Fruit fly (Drosophila melanogaster) whole organism, embryonic: Measurements from ENCODE around the gene InR.

Source experiments
- Adf1 ChIP-seq: fragments of 200-800 bp; sonication (Bioruptor generic); IDR thresholded peaks from 2 replicates; pipeline ENCODE4 v1.3.6; 2022; ENCODE audit warnings: missing biosample characterization, missing genetic modification characterization
- CG10462 ChIP-seq: fragments of 200-800 bp; sonication (Bioruptor generic); optimal IDR thresholded peaks from 2 replicates; lab custom pipeline; 2016; ENCODE audit warnings: missing biosample characterization, missing genetic modification characterization
- CG11504 ChIP-seq: fragments of 200-800 bp; sonication (Bioruptor generic); optimal IDR thresholded peaks from 3 replicates; lab custom pipeline; 2019; ENCODE audit warnings: missing biosample characterization, mild to moderate bottlenecking, missing genetic modification characterization, moderate library complexity
- CG13424 ChIP-seq: fragments of 200-800 bp; sonication (Bioruptor generic); optimal IDR thresholded peaks from 2 replicates; lab custom pipeline; 2019; ENCODE audit warnings: missing biosample characterization, mild to moderate bottlenecking, missing genetic modification characterization, moderate library complexity
- CG16779 ChIP-seq: fragments of 200-800 bp; sonication (Bioruptor generic); IDR thresholded peaks from 2 replicates; pipeline ENCODE4 v1.3.6; 2022; ENCODE audit warnings: missing biosample characterization, missing genetic modification characterization
- CG16813 ChIP-seq: fragments of 200-800 bp; sonication (Bioruptor generic); IDR thresholded peaks from 3 replicates; pipeline ENCODE4 v1.3.6; 2022; ENCODE audit warnings: missing biosample characterization, missing genetic modification characterization; ENCODE audit not compliant: partially characterized antibody
- CG16863 ChIP-seq: fragments of 200-800 bp; sonication (Bioruptor generic); optimal IDR thresholded peaks from 3 replicates; lab custom pipeline; 2016; ENCODE audit warnings: missing biosample characterization, missing genetic modification characterization
- CG17829 ChIP-seq: fragments of 200-800 bp; optimal IDR thresholded peaks from 2 replicates; lab custom pipeline; 2019; ENCODE audit warnings: missing biosample characterization, mild to moderate bottlenecking, missing genetic modification characterization, moderate library complexity
- CG1792 ChIP-seq: fragments of 200-800 bp; sonication (Bioruptor generic); optimal IDR thresholded peaks from 2 replicates; lab custom pipeline; 2016; ENCODE audit warnings: missing biosample characterization, missing genetic modification characterization
- CG2116 ChIP-seq: fragments of 200-800 bp; sonication (Bioruptor generic); optimal IDR thresholded peaks from 3 replicates; lab custom pipeline; 2018; ENCODE audit warnings: missing biosample characterization, mild to moderate bottlenecking, missing genetic modification characterization
- CG2120 ChIP-seq: fragments of 200-800 bp; sonication (Bioruptor generic); optimal IDR thresholded peaks from 3 replicates; lab custom pipeline; 2016; ENCODE audit warnings: missing biosample characterization, missing genetic modification characterization
- CG2129 ChIP-seq: fragments of 200-800 bp; sonication (Bioruptor generic); IDR thresholded peaks from 2 replicates; pipeline ENCODE4 v1.3.6; 2022; ENCODE audit warnings: missing biosample characterization, missing genetic modification characterization; ENCODE audit not compliant: partially characterized antibody
- CG30020 ChIP-seq: fragments of 200-800 bp; optimal IDR thresholded peaks from 2 replicates; lab custom pipeline; 2019; ENCODE audit warnings: missing biosample characterization, mild to moderate bottlenecking, missing genetic modification characterization, moderate library complexity
- CG31441 ChIP-seq: fragments of 200-800 bp; sonication (Bioruptor generic); IDR thresholded peaks from 2 replicates; pipeline ENCODE4 v1.3.6; 2022; ENCODE audit warnings: missing biosample characterization, missing genetic modification characterization
- CG32772 ChIP-seq: fragments of 200-800 bp; sonication (Bioruptor generic); IDR thresholded peaks from 2 replicates; pipeline ENCODE4 v1.3.6; 2022; ENCODE audit warnings: missing biosample characterization, missing genetic modification characterization
- CG4730 ChIP-seq: fragments of 200-800 bp; sonication (Bioruptor generic); IDR thresholded peaks from 2 replicates; pipeline ENCODE4 v1.3.6; 2022; ENCODE audit warnings: missing biosample characterization, missing genetic modification characterization
- CG5180 ChIP-seq: fragments of 200-800 bp; sonication (Bioruptor generic); optimal IDR thresholded peaks from 3 replicates; lab custom pipeline; 2017; ENCODE audit warnings: missing biosample characterization, missing genetic modification characterization, mild to moderate bottlenecking, moderate library complexity, missing genetic modification reagents
- CG5245 ChIP-seq: fragments of 200-800 bp; sonication (Bioruptor generic); optimal IDR thresholded peaks from 3 replicates; lab custom pipeline; 2016; ENCODE audit warnings: missing biosample characterization, missing genetic modification characterization
- CG6689 ChIP-seq: fragments of 200-800 bp; sonication (Bioruptor generic); IDR thresholded peaks from 2 replicates; pipeline ENCODE4 v1.3.6; 2022; ENCODE audit warnings: missing biosample characterization, missing genetic modification characterization
- CG7928 ChIP-seq: fragments of 200-800 bp; sonication (Bioruptor generic); optimal IDR thresholded peaks from 2 replicates; lab custom pipeline; 2017; ENCODE audit warnings: missing biosample characterization, mild to moderate bottlenecking, missing genetic modification characterization
- CG8765 ChIP-seq: fragments of 200-800 bp; sonication (Bioruptor generic); IDR thresholded peaks from 2 replicates; pipeline ENCODE4 v1.3.6; 2022; ENCODE audit warnings: missing biosample characterization, missing genetic modification characterization
- CrebB ChIP-seq: fragments of 200-800 bp; sonication (Bioruptor generic); optimal IDR thresholded peaks from 3 replicates; lab custom pipeline; 2018; ENCODE audit warnings: missing biosample characterization, mild to moderate bottlenecking, missing genetic modification characterization
- Dfd ChIP-seq, 2 experiments: fragments of >200 bp; optimal IDR thresholded peaks; 2 replicates each; lab custom pipeline; 2017; ENCODE audit warnings: missing biosample characterization in 2 of 2, missing genetic modification characterization in 2 of 2
- E2f1 ChIP-seq: fragments of 200-800 bp; sonication (Bioruptor generic); IDR thresholded peaks from 2 replicates; pipeline ENCODE4 v1.3.6; 2022; ENCODE audit warnings: missing biosample characterization, missing genetic modification characterization
- ERR ChIP-seq: fragments of 200-800 bp; sonication (Bioruptor generic); optimal IDR thresholded peaks from 2 replicates; lab custom pipeline; 2016; ENCODE audit warnings: missing biosample characterization, missing genetic modification characterization
- Hr39 ChIP-seq: fragments of >200 bp; optimal IDR thresholded peaks from 2 replicates; lab custom pipeline; 2017
- Lpt ChIP-seq: fragments of >200 bp; optimal IDR thresholded peaks from 2 replicates; lab custom pipeline; 2018; ENCODE audit warnings: missing biosample characterization, missing genetic modification characterization
- Nf-YB ChIP-seq: fragments of 200-800 bp; sonication (Bioruptor generic); optimal IDR thresholded peaks from 3 replicates; lab custom pipeline; 2019; ENCODE audit warnings: missing biosample characterization, mild to moderate bottlenecking, missing genetic modification characterization, moderate library complexity
- Oli ChIP-seq: fragments of 200-800 bp; sonication (Bioruptor generic); optimal IDR thresholded peaks from 2 replicates; lab custom pipeline; 2018; ENCODE audit warnings: missing biosample characterization, mild to moderate bottlenecking, missing genetic modification characterization, moderate library complexity
- TFAM ChIP-seq: fragments of 200-800 bp; sonication (Bioruptor generic); optimal IDR thresholded peaks from 2 replicates; lab custom pipeline; 2017; ENCODE audit warnings: missing biosample characterization, missing genetic modification characterization, inconsistent platforms
- ab ChIP-seq: fragments of 200-800 bp; sonication (Bioruptor generic); optimal IDR thresholded peaks from 2 replicates; lab custom pipeline; 2016; ENCODE audit warnings: missing biosample characterization, missing genetic modification characterization
- ase ChIP-seq: fragments of 200-800 bp; sonication (Bioruptor generic); IDR thresholded peaks from 3 replicates; pipeline ENCODE4 v1.3.6; 2022; ENCODE audit warnings: missing biosample characterization, missing genetic modification characterization
- cato ChIP-seq: fragments of 200-800 bp; sonication (Bioruptor generic); optimal IDR thresholded peaks from 2 replicates; lab custom pipeline; 2016; ENCODE audit warnings: missing biosample characterization, missing genetic modification characterization, borderline replicate concordance
- caup ChIP-seq: fragments of 200-800 bp; sonication (Bioruptor generic); optimal IDR thresholded peaks from 3 replicates; lab custom pipeline; 2017; ENCODE audit warnings: missing biosample characterization, mild to moderate bottlenecking, missing genetic modification characterization, moderate library complexity; ENCODE audit not compliant: severe bottlenecking
- ci ChIP-seq: fragments of 200-800 bp; sonication (Bioruptor generic); IDR thresholded peaks from 3 replicates; pipeline ENCODE4 v1.3.6; 2022; ENCODE audit warnings: missing biosample characterization, missing genetic modification characterization
- dpn ChIP-seq, 2 experiments: fragments of 200-800 bp; sonication (Bioruptor generic); optimal IDR thresholded peaks; 3 replicates each; lab custom pipeline; 2016; ENCODE audit warnings: missing biosample characterization in 2 of 2, missing genetic modification characterization in 2 of 2
- en ChIP-seq: fragments of 200-800 bp; sonication (Bioruptor generic); optimal IDR thresholded peaks from 2 replicates; lab custom pipeline; 2016; ENCODE audit warnings: missing biosample characterization, missing genetic modification characterization
- gsb ChIP-seq: fragments of 200-800 bp; sonication (Bioruptor generic); IDR thresholded peaks from 2 replicates; pipeline ENCODE4 v1.3.6; 2022; ENCODE audit warnings: missing biosample characterization, missing genetic modification characterization
- knrl ChIP-seq: fragments of 200-800 bp; sonication (Bioruptor generic); IDR thresholded peaks from 3 replicates; pipeline ENCODE4 v1.3.6; 2022; ENCODE audit warnings: missing biosample characterization, missing genetic modification characterization; ENCODE audit not compliant: partially characterized antibody
- lab ChIP-seq: fragments of 200-800 bp; sonication (Bioruptor generic); optimal IDR thresholded peaks from 3 replicates; lab custom pipeline; 2017; ENCODE audit warnings: missing biosample characterization, missing genetic modification characterization, mild to moderate bottlenecking, moderate library complexity, missing genetic modification reagents
- pb ChIP-seq: fragments of 200-800 bp; sonication (Bioruptor generic); optimal IDR thresholded peaks from 3 replicates; lab custom pipeline; 2016; ENCODE audit warnings: missing biosample characterization, missing genetic modification characterization
- pho ChIP-seq: fragments of 200-800 bp; sonication (Bioruptor generic); optimal IDR thresholded peaks from 2 replicates; lab custom pipeline; 2016; ENCODE audit warnings: missing biosample characterization, missing genetic modification characterization
- phol ChIP-seq: fragments of 200-800 bp; sonication (Bioruptor generic); optimal IDR thresholded peaks from 3 replicates; lab custom pipeline; 2018; ENCODE audit warnings: missing biosample characterization, mild to moderate bottlenecking, missing genetic modification characterization, moderate library complexity
- pros ChIP-seq: fragments of 200-800 bp; sonication (Bioruptor generic); optimal IDR thresholded peaks from 3 replicates; lab custom pipeline; 2019; ENCODE audit warnings: missing biosample characterization, mild to moderate bottlenecking, missing genetic modification characterization, moderate library complexity
- row ChIP-seq: fragments of 200-800 bp; sonication (Bioruptor generic); IDR thresholded peaks from 3 replicates; pipeline ENCODE4 v1.3.6; 2022; ENCODE audit warnings: missing biosample characterization, missing genetic modification characterization
- sens ChIP-seq: fragments of 200-800 bp; sonication (Bioruptor generic); peaks from one replicate; lab custom pipeline; 2016; ENCODE audit warnings: missing biosample characterization, missing genetic modification characterization
- stwl ChIP-seq: fragments of 200-800 bp; sonication (Bioruptor generic); optimal IDR thresholded peaks from 3 replicates; lab custom pipeline; 2018; ENCODE audit warnings: missing biosample characterization, mild to moderate bottlenecking, missing genetic modification characterization, moderate library complexity
- trem ChIP-seq: fragments of 200-800 bp; optimal IDR thresholded peaks from 3 replicates; lab custom pipeline; 2019; ENCODE audit warnings: missing biosample characterization, mild to moderate bottlenecking, missing genetic modification characterization, moderate library complexity
- vfl ChIP-seq: fragments of 200-800 bp; sonication (Bioruptor generic); optimal IDR thresholded peaks from 2 replicates; lab custom pipeline; 2016; ENCODE audit warnings: missing biosample characterization, missing genetic modification characterization
- yki ChIP-seq: fragments of >200 bp; optimal IDR thresholded peaks from 3 replicates; lab custom pipeline; 2018
- zf30C ChIP-seq: fragments of 200-800 bp; sonication (Bioruptor generic); optimal IDR thresholded peaks from 3 replicates; lab custom pipeline; 2018; ENCODE audit warnings: missing biosample characterization, mild to moderate bottlenecking, missing genetic modification characterization

The InR gene

dm6 chr3R:21635975-21636678 lies 17.0 kb upstream of the InR start (continued):
- TF ChIP-seq CG30020 = no peak
- TF ChIP-seq CG11504 (tag; lab: Kevin White, UChicago) = peak; percentile 12
- peak; percentile 37; the same call in 1 of the 2 replicates for TF ChIP-seq E2f1 (GFP tag; lab: Robert Waterston, UW)
- no peak for TF ChIP-seq CG2129 (GFP tag; lab: Robert Waterston, UW)
- TF ChIP-seq CG16779 (GFP tag; lab: Robert Waterston, UW) = no peak
- no peak for TF ChIP-seq ci (GFP tag; lab: Robert Waterston, UW)
- no peak for TF ChIP-seq CG2120 (GFP tag; lab: Kevin White, UChicago)
- TF ChIP-seq Lpt = no peak
- TF ChIP-seq CG16863 (GFP tag; lab: Kevin White, UChicago) = no peak
- 0 out of 3 replicates have a peak, but pooled peaks have one; percentile 13 for TF ChIP-seq row (GFP tag; lab: Robert Waterston, UW)
- TF ChIP-seq cato (GFP tag; lab: Kevin White, UChicago) = no peak
- TF ChIP-seq vfl (GFP tag; lab: Kevin White, UChicago) = no peak
- no peak for TF ChIP-seq ase (GFP tag; lab: Robert Waterston, UW)
- TF ChIP-seq ERR (GFP tag; lab: Kevin White, UChicago) = no peak
- TF ChIP-seq CG16813 (GFP tag; lab: Robert Waterston, UW) = no peak
- no peak for TF ChIP-seq trem (tag; lab: Kevin White, UChicago)
- TF ChIP-seq CG31441 = no peak
- no peak for TF ChIP-seq TFAM (GFP tag; lab: Kevin White, UChicago)
- no peak for TF ChIP-seq CG6689 (GFP tag; lab: Robert Waterston, UW)
- TF ChIP-seq ab (GFP tag; lab: Kevin White, UChicago) = no peak
- no peak for TF ChIP-seq CG5180 (GFP tag; lab: Kevin White, UChicago)
- no peak for TF ChIP-seq CrebB (tag; lab: Kevin White, UChicago)
- TF ChIP-seq en (GFP tag; lab: Kevin White, UChicago) = no peak
- TF ChIP-seq pros (GFP tag; lab: Kevin White, UChicago) = peak; percentile 67
- no peak for TF ChIP-seq CG32772 (GFP tag; lab: Robert Waterston, UW)
- TF ChIP-seq pb (GFP tag; lab: Kevin White, UChicago) = no peak
- no peak for TF ChIP-seq CG7928 (GFP tag; lab: Kevin White, UChicago)
- no peak for TF ChIP-seq stwl (tag; lab: Kevin White, UChicago)
- TF ChIP-seq CG8765 (GFP tag; lab: Robert Waterston, UW) = no peak
- TF ChIP-seq CG5245 (GFP tag; lab: Kevin White, UChicago) = no peak
- no peak for TF ChIP-seq Oli (tag; lab: Kevin White, UChicago)
- TF ChIP-seq sens = peak; percentile 30
- no peak for TF ChIP-seq CG2116 (GFP tag; lab: Kevin White, UChicago)
- no peak for TF ChIP-seq yki (lab: Kevin White, UChicago)
- no peak for TF ChIP-seq caup (GFP tag; lab: Kevin White, UChicago)
- no peak for TF ChIP-seq phol (tag; lab: Kevin White, UChicago)
- no peak for TF ChIP-seq Dfd (GFP tag; optimal IDR thresholded peaks at IDR 0.05; lab: Kevin White, UChicago)
- TF ChIP-seq pho = no peak
- TF ChIP-seq CG17829 (tag; lab: Kevin White, UChicago) = no peak
- peak; percentile 47 for TF ChIP-seq zf30C (GFP tag; lab: Kevin White, UChicago)
- no peak for TF ChIP-seq lab (GFP tag; lab: Kevin White, UChicago)
- TF ChIP-seq CG1792 = no peak
- no peak for TF ChIP-seq CG4730 (GFP tag; lab: Robert Waterston, UW)
- no peak for TF ChIP-seq CG10462 (GFP tag; lab: Kevin White, UChicago)
- TF ChIP-seq CG13424 (tag; lab: Kevin White, UChicago) = no peak
- TF ChIP-seq Nf-YB (GFP tag; lab: Kevin White, UChicago) = no peak
- TF ChIP-seq gsb (GFP tag; lab: Robert Waterston, UW) = no peak
- TF ChIP-seq knrl (GFP tag; lab: Robert Waterston, UW) = no peak
- no peak for TF ChIP-seq Hr39
- no peak for TF ChIP-seq dpn (GFP tag; optimal IDR thresholded peaks at IDR 0.05; lab: Kevin White, UChicago)
- peak; percentile 46; the same call in 1 of the 2 replicates for TF ChIP-seq Adf1 (GFP tag; lab: Robert Waterston, UW)
